Worm (Caenorhabditis elegans): Measurements from ENCODE around the gene F15H10.8.
A peak's percentile ranks its signal among the peaks of the same experiment; 100 is the strongest.

F15H10.8 gene

DNA sequence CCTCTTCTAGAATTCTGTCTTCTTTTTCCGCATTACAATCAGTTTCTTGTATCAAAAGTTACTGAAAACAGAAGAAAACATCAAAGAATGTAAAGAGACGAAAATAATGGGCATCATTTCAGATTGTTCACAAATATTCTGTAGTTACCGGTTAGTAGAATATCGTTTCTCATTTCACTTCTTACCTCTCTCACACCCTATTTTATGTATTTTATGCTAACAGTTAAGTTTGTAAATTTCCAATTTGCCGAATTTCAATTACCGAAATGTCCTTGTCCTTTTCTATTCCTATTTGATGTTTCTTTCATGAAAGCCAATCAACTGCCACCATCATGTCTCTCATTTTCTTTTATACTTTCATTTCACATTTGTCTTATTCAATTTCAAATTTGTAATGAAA, 20.8 kb upstream of the F15H10.8 start:
- TF ChIP-seq sptf-1 (tag; optimal IDR thresholded peaks at IDR 0.05) (no peak), nhr-85 (tag) (peak; percentile 64)

DNA sequence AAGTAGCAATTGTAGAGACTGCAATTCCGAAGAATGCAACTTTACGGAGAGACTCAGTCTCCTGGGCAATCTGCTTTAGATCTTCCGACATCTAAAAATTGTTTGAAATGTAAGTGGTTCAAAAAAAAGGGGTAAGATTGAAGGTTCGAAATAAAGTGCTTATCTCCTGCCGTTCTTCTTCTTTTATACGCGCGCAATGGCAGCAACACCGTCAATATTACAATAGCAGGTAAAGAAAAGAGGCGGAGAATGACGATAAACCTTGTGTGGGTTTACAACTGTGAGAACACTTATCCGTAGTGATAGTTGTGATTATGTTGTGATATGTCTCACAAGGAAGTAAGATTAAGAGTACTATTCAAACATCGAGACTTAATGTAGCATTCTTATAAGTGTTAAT, 19.1 kb upstream of the F15H10.8 start, which contains the start of gene col-13:
Gene col-13 (minus strand): TSS at position 101 of the 400 bp plus-strand sequence.
- TF ChIP-seq ets-5 (GFP tag; IDR thresholded peaks at IDR 0.05) (no peak), skn-1 (tag; optimal IDR thresholded peaks at IDR 0.05) (no peak), aha-1 (tag; optimal IDR thresholded peaks at IDR 0.05) (no peak), fos-1 (tag; optimal IDR thresholded peaks at IDR 0.05) (no peak)

- no peak for TF ChIP-seq zag-1 (tag; optimal IDR thresholded peaks at IDR 0.05)
- TF ChIP-seq ceh-8 (GFP tag; optimal IDR thresholded peaks at IDR 0.05), result no peak
- no peak for TF ChIP-seq efl-3 (GFP tag; optimal IDR thresholded peaks at IDR 0.05)
- TF ChIP-seq grh-1 (GFP tag; IDR thresholded peaks at IDR 0.05), result no peak
- TF ChIP-seq ceh-90 (tag; optimal IDR thresholded peaks at IDR 0.05), result no peak
- no peak for TF ChIP-seq fkh-10 (GFP tag; optimal IDR thresholded peaks at IDR 0.05)
- no peak for TF ChIP-seq elt-2 (tag; optimal IDR thresholded peaks at IDR 0.05)
- no peak for TF ChIP-seq jun-1 (tag; optimal IDR thresholded peaks at IDR 0.05)
- no peak for TF ChIP-seq fkh-4 (tag; optimal IDR thresholded peaks at IDR 0.05; ENCODE audit: borderline replicate concordance)
- TF ChIP-seq elt-3 (tag; optimal IDR thresholded peaks at IDR 0.05), result no peak
- no peak for TF ChIP-seq tlp-1 (tag; optimal IDR thresholded peaks at IDR 0.05)
Observed at ce11 chrV:10418961-10419360, 16.3 kb upstream of the F15H10.8 start, which contains the start of gene F15H10.5. F15H10.5 (minus strand) TSS chrV:10419061.

ce11 chrV:10416925-10417324, 14.2 kb upstream of the F15H10.8 start, which contains the start of gene F15H10.10:
F15H10.10 (minus strand) TSS chrV:10417025.
- TF ChIP-seq fkh-8 (tag; optimal IDR thresholded peaks at IDR 0.05), result no peak
- TF ChIP-seq hpl-2 (GFP tag; optimal IDR thresholded peaks at IDR 0.05), result no peak
- no peak for TF ChIP-seq ceh-8 (GFP tag; optimal IDR thresholded peaks at IDR 0.05)

DNA sequence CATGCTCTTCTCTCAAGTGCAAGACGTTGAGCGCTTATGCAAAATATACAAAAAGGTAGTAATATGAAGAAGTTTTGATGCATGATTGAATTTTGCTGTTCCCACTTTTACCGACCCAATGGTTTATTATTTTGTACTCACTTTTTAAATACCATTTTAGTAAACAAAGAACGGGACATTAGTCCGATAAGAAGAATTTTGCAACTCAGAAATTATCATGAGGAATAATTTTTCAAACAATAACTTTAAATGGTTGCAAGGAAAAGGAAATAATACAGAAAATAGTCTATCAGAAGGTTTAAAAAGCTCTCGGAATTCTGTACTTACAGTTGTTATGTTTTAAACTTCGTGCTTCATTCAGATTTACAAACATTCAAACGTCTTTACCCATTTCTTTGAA, 11.9 kb upstream of the F15H10.8 start, which contains the start of gene F15H10.9:
Gene F15H10.9 (minus strand): TSS at position 101 of the 400 bp plus-strand sequence.
- no peak for TF ChIP-seq aly-2 (tag; optimal IDR thresholded peaks at IDR 0.05)

DNA sequence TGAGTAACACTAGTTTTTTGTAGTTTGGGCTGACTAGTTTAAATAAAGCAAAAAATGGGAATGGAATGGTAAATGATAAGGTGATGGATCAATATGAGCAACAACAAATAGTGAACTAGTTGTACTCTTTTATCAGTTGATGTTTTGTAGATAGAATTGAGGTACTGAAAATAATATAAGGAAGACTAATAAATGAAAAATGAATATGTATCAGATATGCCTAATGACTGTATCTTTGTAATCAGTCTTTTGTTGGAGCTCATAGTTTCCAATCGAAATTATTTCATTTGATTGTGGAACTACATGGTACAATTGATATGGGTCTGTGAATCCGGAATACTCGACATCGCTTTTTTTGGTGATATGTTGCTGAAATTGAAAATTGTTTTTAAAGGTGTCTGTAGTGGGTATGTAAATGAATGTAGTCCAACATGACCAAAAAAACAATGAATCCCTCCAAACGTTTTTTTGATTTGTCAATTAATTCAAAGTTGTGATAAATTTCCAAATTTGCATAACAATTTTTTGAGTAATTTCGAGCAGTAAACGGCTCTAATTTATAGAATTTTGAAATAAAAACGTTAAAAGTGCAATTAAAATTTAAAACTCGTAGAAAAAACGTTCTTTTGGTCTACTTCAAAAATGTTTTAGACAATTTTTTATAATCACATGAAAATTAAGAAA, 7.5 kb upstream of the F15H10.8 start, which contains the start of gene F15H10.12:
Gene F15H10.12 (minus strand): TSS at position 51 of the 684 bp plus-strand sequence.
- TF ChIP-seq efl-3 (GFP tag; optimal IDR thresholded peaks at IDR 0.05), result no peak

- no peak for TF ChIP-seq aha-1 (tag; optimal IDR thresholded peaks at IDR 0.05)
- no peak for TF ChIP-seq grh-1 (GFP tag; IDR thresholded peaks at IDR 0.05)
- no peak for TF ChIP-seq nhr-12 (tag; optimal IDR thresholded peaks at IDR 0.05)
- TF ChIP-seq nhr-84 (tag; optimal IDR thresholded peaks at IDR 0.05), result no peak
- no peak for TF ChIP-seq nhr-47 (tag; optimal IDR thresholded peaks at IDR 0.05)
- no peak for TF ChIP-seq unc-98 (GFP tag; IDR thresholded peaks at IDR 0.05)
- no peak for TF ChIP-seq zag-1 (tag; optimal IDR thresholded peaks at IDR 0.05)
- TF ChIP-seq fos-1 (tag; optimal IDR thresholded peaks at IDR 0.05), result no peak
- no peak for TF ChIP-seq ceh-88 (GFP tag; IDR thresholded peaks at IDR 0.05)
- TF ChIP-seq lin-13 (GFP tag; optimal IDR thresholded peaks at IDR 0.05), result no peak
- no peak for TF ChIP-seq xbp-1 (tag; optimal IDR thresholded peaks at IDR 0.05)
- TF ChIP-seq lin-39 (tag; optimal IDR thresholded peaks at IDR 0.05), result no peak
- no peak for TF ChIP-seq swsn-7 (tag; optimal IDR thresholded peaks at IDR 0.05)
- TF ChIP-seq sptf-1 (tag; optimal IDR thresholded peaks at IDR 0.05), result no peak
Observed at ce11 chrV:10406313-10406712, 3.6 kb upstream of the F15H10.8 start, which contains the start of gene F15H10.7. F15H10.7 (minus strand) TSS chrV:10406413.

Data from whole organism, L1 larva.